Worm (Caenorhabditis elegans) whole organism, L1 larva: Measurements from ENCODE around the gene atf-2.

Experiments
- C04F5.9 ChIP-seq: sonication (generic microtip); optimal IDR thresholded peaks from 2 replicates; lab custom pipeline; 2016; ENCODE audit warnings: missing genetic modification characterization, missing compliant biosample characterization
- C16A3.4 ChIP-seq: fragments of 150-350 bp; optimal IDR thresholded peaks from 2 replicates; lab custom pipeline; 2014; ENCODE audit warnings: missing biosample characterization, missing genetic modification characterization
- F16B12.6 ChIP-seq: fragments of 150-350 bp; optimal IDR thresholded peaks from 2 replicates; lab custom pipeline; 2014; ENCODE audit warnings: missing biosample characterization, missing genetic modification characterization
- Y116A8C.19 ChIP-seq: sonication (generic microtip); optimal IDR thresholded peaks from 2 replicates; lab custom pipeline; 2016; ENCODE audit warnings: missing compliant biosample characterization, missing genetic modification characterization, borderline replicate concordance
- aha-1 ChIP-seq: fragments of 150-350 bp; optimal IDR thresholded peaks from 2 replicates; lab custom pipeline; 2014; ENCODE audit warnings: missing biosample characterization, missing genetic modification characterization
- ceh-63 ChIP-seq: fragments of 200-800 bp; sonication (Bioruptor generic); optimal IDR thresholded peaks from 2 replicates; lab custom pipeline; 2018; ENCODE audit warnings: mild to moderate bottlenecking, missing genetic modification characterization, missing compliant biosample characterization
- ceh-82 ChIP-seq, 3 experiments: fragments of 150-350 bp in 1 of 3; sonication (generic microtip) in 2 of 3; optimal IDR thresholded peaks; 2 replicates each; lab custom pipeline; 2014 to 2017; ENCODE audit warnings: missing biosample characterization in 3 of 3, missing genetic modification characterization in 3 of 3
- ceh-88 ChIP-seq: fragments of 200-800 bp; sonication (Bioruptor generic); IDR thresholded peaks from 2 replicates; pipeline ENCODE4 v1.3.6; 2022; ENCODE audit warnings: missing genetic modification characterization, missing compliant biosample characterization
- ceh-90 ChIP-seq: sonication (generic microtip); optimal IDR thresholded peaks from 2 replicates; lab custom pipeline; 2016; ENCODE audit warnings: missing genetic modification characterization, missing compliant biosample characterization
- ces-1 ChIP-seq: fragments of 150-350 bp; optimal IDR thresholded peaks from 2 replicates; lab custom pipeline; 2014; ENCODE audit warnings: missing biosample characterization, missing genetic modification reagents, missing genetic modification characterization
- dpl-1 ChIP-seq, 3 experiments: fragments of 150-350 bp in 2 of 3; sonication (generic microtip) in 1 of 3; optimal IDR thresholded peaks; 2 replicates each; lab custom pipeline; 2014 to 2017; ENCODE audit warnings: missing biosample characterization in 3 of 3, missing genetic modification characterization in 3 of 3, missing genetic modification reagents in 3 of 3
- elt-3 ChIP-seq, 6 experiments: fragments of 150-350 bp in 1 of 6; sonication (generic microtip); optimal IDR thresholded peaks; 2 replicates each; lab custom pipeline; 2017 to 2018; ENCODE audit warnings: missing biosample characterization in 6 of 6, missing genetic modification characterization in 6 of 6, inconsistent platforms in 1 of 6
- fkh-10 ChIP-seq: sonication (generic microtip); optimal IDR thresholded peaks from 2 replicates; lab custom pipeline; 2017; ENCODE audit warnings: missing biosample characterization, missing genetic modification reagents, missing genetic modification characterization
- fkh-8 ChIP-seq: sonication (generic microtip); optimal IDR thresholded peaks from 2 replicates; lab custom pipeline; 2016; ENCODE audit warnings: mild to moderate bottlenecking, missing genetic modification characterization, missing compliant biosample characterization
- grh-1 ChIP-seq: fragments of 200-800 bp; sonication (Bioruptor generic); IDR thresholded peaks from 2 replicates; pipeline ENCODE4 v1.3.6; 2022; ENCODE audit warnings: missing genetic modification reagents, missing genetic modification characterization, missing compliant biosample characterization
- hpl-2 ChIP-seq: fragments of 150-350 bp; optimal IDR thresholded peaks from 2 replicates; lab custom pipeline; 2014; ENCODE audit warnings: missing biosample characterization, missing genetic modification reagents, missing genetic modification characterization
- irx-1 ChIP-seq: sonication (generic microtip); optimal IDR thresholded peaks from 2 replicates; lab custom pipeline; 2016; ENCODE audit warnings: missing genetic modification characterization, missing compliant biosample characterization
- isw-1 ChIP-seq: fragments of 200-800 bp; sonication (Bioruptor generic); IDR thresholded peaks from 2 replicates; pipeline ENCODE4 v1.3.6; 2022; ENCODE audit warnings: missing genetic modification characterization, missing compliant biosample characterization
- lin-13 ChIP-seq: fragments of 150-350 bp; optimal IDR thresholded peaks from 2 replicates; lab custom pipeline; 2014; ENCODE audit warnings: missing biosample characterization, missing genetic modification reagents, missing genetic modification characterization
- lin-15B ChIP-seq: fragments of 150-350 bp; sonication (generic microtip); optimal IDR thresholded peaks from 3 replicates; lab custom pipeline; 2014; ENCODE audit warnings: missing biosample characterization, missing genetic modification characterization
- lin-35 ChIP-seq, 2 experiments: fragments of 150-350 bp; optimal IDR thresholded peaks; 2 replicates each; lab custom pipeline; 2014; ENCODE audit warnings: missing biosample characterization in 2 of 2, missing genetic modification characterization in 2 of 2, missing genetic modification reagents in 2 of 2
- lin-39 ChIP-seq: fragments of 150-350 bp; optimal IDR thresholded peaks from 2 replicates; lab custom pipeline; 2014; ENCODE audit warnings: missing biosample characterization, missing genetic modification reagents, missing genetic modification characterization
- mdl-1 ChIP-seq, 2 experiments: fragments of 150-350 bp; optimal IDR thresholded peaks; 2 replicates each; lab custom pipeline; 2014 to 2017; ENCODE audit warnings: missing biosample characterization in 2 of 2, missing genetic modification characterization in 2 of 2, inconsistent platforms in 1 of 2
- nhr-11 ChIP-seq: fragments of 150-350 bp; optimal IDR thresholded peaks from 2 replicates; lab custom pipeline; 2014; ENCODE audit warnings: missing biosample characterization, missing genetic modification characterization
- nhr-47 ChIP-seq: sonication (generic microtip); optimal IDR thresholded peaks from 2 replicates; lab custom pipeline; 2016; ENCODE audit warnings: mild to moderate bottlenecking, missing genetic modification characterization, moderate library complexity, missing compliant biosample characterization
- nhr-71 ChIP-seq: sonication (generic microtip); optimal IDR thresholded peaks from 2 replicates; lab custom pipeline; 2016; ENCODE audit warnings: mild to moderate bottlenecking, missing genetic modification characterization, moderate library complexity, missing compliant biosample characterization
- nhr-76 ChIP-seq: sonication (generic microtip); optimal IDR thresholded peaks from 2 replicates; lab custom pipeline; 2017; ENCODE audit warnings: missing biosample characterization, missing genetic modification characterization
- nhr-77 ChIP-seq: fragments of 150-350 bp; optimal IDR thresholded peaks from 2 replicates; lab custom pipeline; 2014; ENCODE audit warnings: missing biosample characterization, missing genetic modification characterization
- nhr-84 ChIP-seq: sonication (generic microtip); optimal IDR thresholded peaks from 2 replicates; lab custom pipeline; 2017; ENCODE audit warnings: missing biosample characterization, missing genetic modification characterization
- nhr-90 ChIP-seq: sonication (generic microtip); optimal IDR thresholded peaks from 2 replicates; lab custom pipeline; 2016; ENCODE audit warnings: mild to moderate bottlenecking, missing genetic modification characterization, missing compliant biosample characterization; ENCODE audit not compliant: poor library complexity
- pax-3 ChIP-seq: fragments of 200-800 bp; sonication (Bioruptor generic); optimal IDR thresholded peaks from 2 replicates; lab custom pipeline; 2018; ENCODE audit warnings: mild to moderate bottlenecking, missing genetic modification characterization, moderate library complexity, missing compliant biosample characterization
- snu-23 ChIP-seq: sonication (generic microtip); optimal IDR thresholded peaks from 2 replicates; lab custom pipeline; 2016; ENCODE audit warnings: missing genetic modification characterization, missing compliant biosample characterization
- tlp-1 ChIP-seq: fragments of 150-350 bp; optimal IDR thresholded peaks from 2 replicates; lab custom pipeline; 2014; ENCODE audit warnings: missing biosample characterization, missing genetic modification characterization
- unc-130 ChIP-seq: fragments of 150-350 bp; optimal IDR thresholded peaks from 2 replicates; lab custom pipeline; 2017; ENCODE audit warnings: missing biosample characterization, missing genetic modification characterization, inconsistent platforms
- unc-86 ChIP-seq: sonication (generic microtip); optimal IDR thresholded peaks from 2 replicates; lab custom pipeline; 2016; ENCODE audit warnings: missing genetic modification characterization, missing compliant biosample characterization
- xbp-1 ChIP-seq: sonication (generic microtip); optimal IDR thresholded peaks from 2 replicates; lab custom pipeline; 2016; ENCODE audit warnings: missing genetic modification characterization, missing compliant biosample characterization
- zag-1 ChIP-seq: fragments of 150-350 bp; optimal IDR thresholded peaks from 2 replicates; lab custom pipeline; 2014; ENCODE audit warnings: missing biosample characterization, missing genetic modification characterization

atf-2 gene

DNA sequence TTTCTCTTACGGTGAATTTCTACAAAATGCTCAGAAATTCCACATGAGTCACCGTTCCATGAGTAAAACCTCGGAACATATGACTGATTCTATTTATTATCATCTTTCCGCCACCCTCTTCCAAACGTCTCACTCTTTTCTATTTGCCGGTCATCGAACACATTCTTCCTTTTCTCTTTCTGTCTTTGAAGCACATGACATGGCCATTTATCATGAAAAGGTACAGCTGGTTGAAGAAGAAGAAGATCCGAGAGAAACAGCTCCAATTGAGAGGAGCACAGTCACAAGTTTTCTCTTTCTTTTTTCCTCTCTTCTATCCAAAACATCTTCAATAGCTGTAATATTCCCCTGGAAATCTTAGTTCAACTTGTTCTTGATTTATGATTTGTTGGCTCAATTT, 44.8 kb upstream of the atf-2 start, which contains the start of gene cup-16 (continued):
- peak; percentile 79 for TF ChIP-seq nhr-71
- no peak for TF ChIP-seq ces-1 (GFP tag; lab: Kevin White, UChicago)
- TF ChIP-seq snu-23 (GFP tag; lab: Kevin White, UChicago): peak; percentile 14
- TF ChIP-seq lin-35 (GFP tag; optimal IDR thresholded peaks at IDR 0.05; lab: Kevin White, UChicago): no peak
- TF ChIP-seq nhr-90 (tag; lab: Kevin White, UChicago): no peak
- no peak for TF ChIP-seq ceh-90 (tag; lab: Kevin White, UChicago)
- TF ChIP-seq ceh-88 (GFP tag; lab: Robert Waterston, UW): no peak
- no peak for TF ChIP-seq nhr-47 (tag; lab: Kevin White, UChicago)
- no peak for TF ChIP-seq zag-1
- TF ChIP-seq lin-15B (tag; lab: Kevin White, UChicago): no peak
- TF ChIP-seq elt-3 (tag; optimal IDR thresholded peaks at IDR 0.05; lab: Kevin White, UChicago): no peak
- TF ChIP-seq grh-1 (GFP tag; lab: Robert Waterston, UW): no peak
- no peak for TF ChIP-seq unc-130

DNA sequence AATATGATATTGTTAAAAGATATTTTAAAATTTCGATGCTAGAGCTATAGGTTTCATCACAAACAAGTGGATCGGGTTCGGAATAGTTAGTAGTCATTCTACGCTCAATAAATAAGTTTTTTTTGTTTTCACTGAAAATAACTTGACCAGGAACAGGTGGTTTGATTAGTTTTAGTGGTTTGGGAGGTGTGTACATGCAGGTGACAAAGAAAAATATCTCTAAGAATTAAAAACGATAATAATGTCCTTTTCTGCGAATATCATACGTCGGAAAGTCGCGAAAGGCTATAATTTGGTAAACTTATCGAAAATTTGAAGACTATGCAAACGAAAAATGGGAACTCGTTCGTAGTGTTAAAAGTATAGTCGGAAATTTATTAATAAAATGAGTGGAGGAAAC, 41.5 kb upstream of the atf-2 start, which contains the start of gene srg-15:
Gene srg-15, minus strand, starts transcription at position 101 of the 400 bp plus-strand sequence.
- TF ChIP-seq ceh-63 (GFP tag; lab: Kevin White, UChicago): no peak
- TF ChIP-seq nhr-77 (tag; lab: Kevin White, UChicago): no peak
- TF ChIP-seq lin-13 (GFP tag; lab: Kevin White, UChicago): no peak
- TF ChIP-seq fkh-8 (tag; lab: Kevin White, UChicago): peak; percentile 56
- no peak for TF ChIP-seq Y116A8C.19 (tag; lab: Kevin White, UChicago)
- no peak for TF ChIP-seq nhr-84 (tag; lab: Kevin White, UChicago)
- TF ChIP-seq F16B12.6 (tag; lab: Kevin White, UChicago): no peak
- TF ChIP-seq nhr-71: peak; percentile 26
- peak; percentile 25 for TF ChIP-seq nhr-47 (tag; lab: Kevin White, UChicago)
- no peak for TF ChIP-seq fkh-10 (GFP tag; lab: Kevin White, UChicago)
- TF ChIP-seq irx-1 (tag; lab: Kevin White, UChicago): no peak
- TF ChIP-seq isw-1 (GFP tag; lab: Robert Waterston, UW): no peak
- no peak for TF ChIP-seq lin-39
- TF ChIP-seq hpl-2 (GFP tag; lab: Kevin White, UChicago): no peak
- TF ChIP-seq, all 84 proteins: peak for 3

DNA sequence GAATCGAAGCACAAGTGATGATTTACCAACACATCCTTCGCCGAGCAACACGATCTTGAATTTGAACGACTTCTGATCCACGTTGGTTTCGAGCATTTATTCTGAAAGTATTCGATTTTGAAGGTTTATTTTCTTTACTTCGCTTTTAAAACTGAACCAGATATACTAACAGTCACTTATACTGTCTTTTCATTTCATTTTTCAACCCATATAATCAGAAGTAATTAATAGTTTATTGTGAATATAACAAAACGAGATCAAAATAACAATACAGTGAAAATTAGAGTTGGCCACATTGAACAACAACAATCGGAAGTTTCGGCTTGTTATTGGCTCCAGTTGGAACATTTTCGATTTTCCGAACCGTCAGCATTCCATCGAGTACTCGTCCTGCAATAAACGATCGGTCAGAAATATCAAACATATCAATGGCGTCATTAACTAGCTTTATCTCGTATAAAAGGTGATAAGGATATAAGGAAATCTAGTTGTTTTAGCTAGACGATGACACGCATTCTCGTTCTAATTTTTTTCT, 36.8 kb upstream of the atf-2 start, which contains the start of the genes rab-21 and T01B7.13:
Gene rab-21, minus strand, starts transcription at position 101 of the 535 bp plus-strand sequence.
Gene T01B7.13, plus strand, starts transcription at position 485 of the 535 bp plus-strand sequence.
- TF ChIP-seq mdl-1 (tag; optimal IDR thresholded peaks at IDR 0.05; lab: Kevin White, UChicago) (no peak), unc-86 (tag; lab: Kevin White, UChicago) (no peak), dpl-1 (GFP tag; optimal IDR thresholded peaks at IDR 0.05; lab: Kevin White, UChicago) (no peak), pax-3 (no peak), aha-1 (tag; lab: Kevin White, UChicago) (no peak), unc-130 (no peak), C16A3.4 (tag; lab: Kevin White, UChicago) (no peak), ceh-90 (tag; lab: Kevin White, UChicago) (no peak), C04F5.9 (tag; lab: Kevin White, UChicago) (no peak), lin-15B (tag; lab: Kevin White, UChicago) (no peak), lin-39 (no peak), nhr-76 (tag; lab: Kevin White, UChicago) (no peak), xbp-1 (tag; lab: Kevin White, UChicago) (no peak), ceh-82 (tag; optimal IDR thresholded peaks at IDR 0.05; lab: Kevin White, UChicago) (no peak), tlp-1 (tag; lab: Kevin White, UChicago) (no peak), nhr-11 (tag; lab: Kevin White, UChicago) (no peak)
